Fruit fly (Drosophila melanogaster) whole organism, embryonic: ENCODE data around the gene CG42494.

Experiments
- CG10274 ChIP-seq: fragments of 200-800 bp; sonication (Bioruptor generic); optimal IDR thresholded peaks from 3 replicates; lab custom pipeline; 2017; ENCODE audit warnings: missing biosample characterization, mild to moderate bottlenecking, missing genetic modification characterization
- CG10979 ChIP-seq: fragments of 200-800 bp; sonication (Bioruptor generic); optimal IDR thresholded peaks from 2 replicates; lab custom pipeline; 2018; ENCODE audit warnings: missing biosample characterization, mild to moderate bottlenecking, missing genetic modification characterization, moderate library complexity
- CG11504 ChIP-seq: fragments of 200-800 bp; sonication (Bioruptor generic); optimal IDR thresholded peaks from 3 replicates; lab custom pipeline; 2019; ENCODE audit warnings: missing biosample characterization, mild to moderate bottlenecking, missing genetic modification characterization, moderate library complexity
- CG12155 ChIP-seq: fragments of 200-800 bp; sonication (Bioruptor generic); optimal IDR thresholded peaks from 3 replicates; lab custom pipeline; 2016; ENCODE audit warnings: missing biosample characterization, missing genetic modification characterization
- CG12299 ChIP-seq: fragments of 200-800 bp; sonication (Bioruptor generic); optimal IDR thresholded peaks from 2 replicates; lab custom pipeline; 2018; ENCODE audit warnings: missing biosample characterization, mild to moderate bottlenecking, missing genetic modification characterization
- CG12391 ChIP-seq: fragments of 200-800 bp; sonication (Bioruptor generic); optimal IDR thresholded peaks from 3 replicates; lab custom pipeline; 2018; ENCODE audit warnings: missing biosample characterization, mild to moderate bottlenecking, missing genetic modification characterization, moderate library complexity
- CG13624 ChIP-seq: fragments of 200-800 bp; sonication (Bioruptor generic); optimal IDR thresholded peaks from 2 replicates; lab custom pipeline; 2016; ENCODE audit warnings: missing biosample characterization, missing genetic modification characterization
- CG13775 ChIP-seq: fragments of 200-800 bp; sonication (Bioruptor generic); optimal IDR thresholded peaks from 3 replicates; lab custom pipeline; 2017; ENCODE audit warnings: missing biosample characterization, mild to moderate bottlenecking, missing genetic modification characterization
- CG14014 ChIP-seq: fragments of 200-800 bp; sonication (Bioruptor generic); IDR thresholded peaks from 2 replicates; pipeline ENCODE4 v1.3.6; 2022; ENCODE audit warnings: missing biosample characterization, missing genetic modification characterization
- CG1602 ChIP-seq: fragments of 200-800 bp; sonication (Bioruptor generic); optimal IDR thresholded peaks from 3 replicates; lab custom pipeline; 2016; ENCODE audit warnings: missing biosample characterization, missing genetic modification characterization
- CG17802 ChIP-seq: fragments of 200-800 bp; sonication (Bioruptor generic); optimal IDR thresholded peaks from 2 replicates; lab custom pipeline; 2018; ENCODE audit warnings: missing biosample characterization, mild to moderate bottlenecking, missing genetic modification characterization, moderate library complexity
- CG17829 ChIP-seq: fragments of 200-800 bp; optimal IDR thresholded peaks from 2 replicates; lab custom pipeline; 2019; ENCODE audit warnings: missing biosample characterization, mild to moderate bottlenecking, missing genetic modification characterization, moderate library complexity
- CG18262 ChIP-seq: fragments of 200-800 bp; optimal IDR thresholded peaks from 3 replicates; lab custom pipeline; 2019; ENCODE audit warnings: missing biosample characterization, mild to moderate bottlenecking, missing genetic modification characterization, moderate library complexity
- CG18476 ChIP-seq: fragments of 200-800 bp; sonication (Bioruptor generic); optimal IDR thresholded peaks from 2 replicates; lab custom pipeline; 2016; ENCODE audit warnings: missing biosample characterization, mild to moderate bottlenecking, missing genetic modification characterization
- CG18764 ChIP-seq: fragments of 200-800 bp; sonication (Bioruptor generic); optimal IDR thresholded peaks from 3 replicates; lab custom pipeline; 2016; ENCODE audit warnings: missing biosample characterization, missing genetic modification characterization
- CG2120 ChIP-seq: fragments of 200-800 bp; sonication (Bioruptor generic); optimal IDR thresholded peaks from 3 replicates; lab custom pipeline; 2016; ENCODE audit warnings: missing biosample characterization, missing genetic modification characterization
- CG31224 ChIP-seq: fragments of 200-800 bp; sonication (Bioruptor generic); IDR thresholded peaks from 2 replicates; pipeline ENCODE4 v1.3.6; 2022; ENCODE audit warnings: missing biosample characterization, missing genetic modification characterization
- CG4424 ChIP-seq: fragments of 200-800 bp; sonication (Bioruptor generic); optimal IDR thresholded peaks from 3 replicates; lab custom pipeline; 2016; ENCODE audit warnings: missing biosample characterization, missing genetic modification characterization
- CG7987 ChIP-seq: fragments of 200-800 bp; sonication (Bioruptor generic); optimal IDR thresholded peaks from 2 replicates; lab custom pipeline; 2018; ENCODE audit warnings: missing biosample characterization, mild to moderate bottlenecking, missing genetic modification characterization, moderate library complexity
- CG9727 ChIP-seq: fragments of 200-800 bp; sonication (Bioruptor generic); optimal IDR thresholded peaks from 3 replicates; lab custom pipeline; 2017; ENCODE audit warnings: missing biosample characterization, mild to moderate bottlenecking, missing genetic modification characterization
- CG9932 ChIP-seq: fragments of 200-800 bp; sonication (Bioruptor generic); IDR thresholded peaks from 2 replicates; pipeline ENCODE4 v1.3.6; 2022; ENCODE audit warnings: missing biosample characterization, missing genetic modification characterization
- CTCF ChIP-seq: fragments of 200-800 bp; sonication (Bioruptor generic); optimal IDR thresholded peaks from 2 replicates; lab custom pipeline; 2017; ENCODE audit warnings: missing biosample characterization, mild to moderate bottlenecking, missing genetic modification characterization, moderate library complexity
- Chrac-16 ChIP-seq: fragments of 200-800 bp; sonication (Bioruptor generic); optimal IDR thresholded peaks from 3 replicates; lab custom pipeline; 2016; ENCODE audit warnings: missing biosample characterization, missing genetic modification characterization
- Dip3 ChIP-seq: fragments of 200-800 bp; sonication (Bioruptor generic); optimal IDR thresholded peaks from 3 replicates; lab custom pipeline; 2016; ENCODE audit warnings: missing biosample characterization, missing genetic modification characterization
- Dp ChIP-seq: fragments of 200-800 bp; sonication (Bioruptor generic); optimal IDR thresholded peaks from 2 replicates; lab custom pipeline; 2018; ENCODE audit warnings: missing biosample characterization, mild to moderate bottlenecking, missing genetic modification characterization, moderate library complexity
- Fer2 ChIP-seq: fragments of 200-800 bp; sonication (Bioruptor generic); optimal IDR thresholded peaks from 2 replicates; lab custom pipeline; 2018; ENCODE audit warnings: missing biosample characterization, mild to moderate bottlenecking, missing genetic modification characterization, moderate library complexity
- Hmr ChIP-seq: fragments of 200-800 bp; sonication (Bioruptor generic); optimal IDR thresholded peaks from 3 replicates; lab custom pipeline; 2017; ENCODE audit warnings: mild to moderate bottlenecking, missing biosample characterization, missing genetic modification reagents, missing genetic modification characterization
- Hr51 ChIP-seq, 2 experiments: fragments of 200-800 bp; sonication (Bioruptor generic); optimal IDR thresholded peaks; 2 replicates in 1 of 2; 3 replicates in 1 of 2; lab custom pipeline; 2016 to 2018; ENCODE audit warnings: missing biosample characterization in 2 of 2, missing genetic modification characterization in 2 of 2, mild to moderate bottlenecking in 1 of 2, moderate library complexity in 1 of 2
- MTF-1 ChIP-seq: fragments of 200-800 bp; sonication (Bioruptor generic); optimal IDR thresholded peaks from 2 replicates; lab custom pipeline; 2018; ENCODE audit warnings: missing biosample characterization, mild to moderate bottlenecking, missing genetic modification characterization, borderline replicate concordance
- Mrtf ChIP-seq: fragments of 200-800 bp; sonication (Bioruptor generic); IDR thresholded peaks from 3 replicates; pipeline ENCODE4 v1.3.6; 2022; ENCODE audit warnings: missing biosample characterization, missing genetic modification characterization
- NFAT ChIP-seq: fragments of 200-800 bp; sonication (Bioruptor generic); IDR thresholded peaks from 2 replicates; pipeline ENCODE4 v1.3.6; 2022; ENCODE audit warnings: missing biosample characterization, missing genetic modification characterization
- Xbp1 ChIP-seq: fragments of 200-800 bp; sonication (Bioruptor generic); optimal IDR thresholded peaks from 3 replicates; lab custom pipeline; 2016; ENCODE audit warnings: missing biosample characterization, mild to moderate bottlenecking, missing genetic modification characterization
- Xrp1 ChIP-seq: fragments of 200-800 bp; sonication (Bioruptor generic); IDR thresholded peaks from 2 replicates; pipeline ENCODE4 v1.3.6; 2022; ENCODE audit warnings: missing biosample characterization, missing genetic modification characterization
- amos ChIP-seq: fragments of 200-800 bp; sonication (Bioruptor generic); IDR thresholded peaks from 2 replicates; pipeline ENCODE4 v1.3.6; 2022; ENCODE audit warnings: missing biosample characterization, missing genetic modification characterization; ENCODE audit not compliant: partially characterized antibody
- ap ChIP-seq: fragments of 200-800 bp; sonication (Bioruptor generic); IDR thresholded peaks from 2 replicates; pipeline ENCODE4 v1.3.6; 2022; ENCODE audit warnings: missing biosample characterization, missing genetic modification characterization
- ara ChIP-seq: fragments of 200-800 bp; sonication (Bioruptor generic); IDR thresholded peaks from 2 replicates; pipeline ENCODE4 v1.3.6; 2022; ENCODE audit warnings: missing biosample characterization, missing genetic modification characterization
- bcd ChIP-seq: fragments of 200-800 bp; sonication (Bioruptor generic); optimal IDR thresholded peaks from 2 replicates; lab custom pipeline; 2017; ENCODE audit warnings: missing biosample characterization, mild to moderate bottlenecking, missing genetic modification characterization
- cg ChIP-seq: fragments of 200-800 bp; sonication (Bioruptor generic); optimal IDR thresholded peaks from 3 replicates; lab custom pipeline; 2019; ENCODE audit warnings: missing biosample characterization, mild to moderate bottlenecking, missing genetic modification characterization, moderate library complexity
- emc ChIP-seq: fragments of 200-800 bp; sonication (Bioruptor generic); optimal IDR thresholded peaks from 2 replicates; lab custom pipeline; 2016; ENCODE audit warnings: missing biosample characterization, missing genetic modification characterization
- eyg ChIP-seq: fragments of 200-800 bp; sonication (Bioruptor generic); optimal IDR thresholded peaks from 3 replicates; lab custom pipeline; 2016; ENCODE audit warnings: missing biosample characterization, missing genetic modification characterization
- fru ChIP-seq: fragments of >200 bp; optimal IDR thresholded peaks from 2 replicates; lab custom pipeline; 2017
- inv ChIP-seq: fragments of 200-800 bp; sonication (Bioruptor generic); IDR thresholded peaks from 2 replicates; pipeline ENCODE4 v1.3.6; 2022; ENCODE audit warnings: missing biosample characterization, missing genetic modification characterization; ENCODE audit not compliant: partially characterized antibody
- lab ChIP-seq: fragments of 200-800 bp; sonication (Bioruptor generic); optimal IDR thresholded peaks from 3 replicates; lab custom pipeline; 2017; ENCODE audit warnings: missing biosample characterization, missing genetic modification characterization, mild to moderate bottlenecking, moderate library complexity, missing genetic modification reagents
- nerfin-2 ChIP-seq: fragments of 200-800 bp; sonication (Bioruptor generic); IDR thresholded peaks from 2 replicates; pipeline ENCODE4 v1.3.6; 2022; ENCODE audit warnings: missing biosample characterization, missing genetic modification characterization; ENCODE audit not compliant: partially characterized antibody
- nom ChIP-seq: fragments of 200-800 bp; sonication (Bioruptor generic); optimal IDR thresholded peaks from 2 replicates; lab custom pipeline; 2017; ENCODE audit warnings: missing biosample characterization, missing genetic modification characterization, mild to moderate bottlenecking, moderate library complexity, missing genetic modification reagents
- p53 ChIP-seq: fragments of 200-800 bp; sonication (Bioruptor generic); optimal IDR thresholded peaks from 2 replicates; lab custom pipeline; 2016; ENCODE audit warnings: missing biosample characterization, missing genetic modification characterization
- pb ChIP-seq: fragments of 200-800 bp; sonication (Bioruptor generic); optimal IDR thresholded peaks from 3 replicates; lab custom pipeline; 2016; ENCODE audit warnings: missing biosample characterization, missing genetic modification characterization
- row ChIP-seq: fragments of 200-800 bp; sonication (Bioruptor generic); IDR thresholded peaks from 3 replicates; pipeline ENCODE4 v1.3.6; 2022; ENCODE audit warnings: missing biosample characterization, missing genetic modification characterization
- tll ChIP-seq, 2 experiments: fragments of 200-800 bp in 1 of 2; fragments of >200 bp in 1 of 2; sonication (Bioruptor generic) in 1 of 2; optimal IDR thresholded peaks; 2 replicates each; lab custom pipeline; 2017 to 2019; ENCODE audit warnings: missing biosample characterization in 2 of 2, missing genetic modification characterization in 2 of 2, mild to moderate bottlenecking in 1 of 2, moderate library complexity in 1 of 2
- unc-4 ChIP-seq: fragments of 200-800 bp; sonication (Bioruptor generic); IDR thresholded peaks from 2 replicates; pipeline ENCODE4 v1.3.6; 2022; ENCODE audit warnings: missing biosample characterization, missing genetic modification characterization; ENCODE audit not compliant: partially characterized antibody

The CG42494 gene

DNA sequence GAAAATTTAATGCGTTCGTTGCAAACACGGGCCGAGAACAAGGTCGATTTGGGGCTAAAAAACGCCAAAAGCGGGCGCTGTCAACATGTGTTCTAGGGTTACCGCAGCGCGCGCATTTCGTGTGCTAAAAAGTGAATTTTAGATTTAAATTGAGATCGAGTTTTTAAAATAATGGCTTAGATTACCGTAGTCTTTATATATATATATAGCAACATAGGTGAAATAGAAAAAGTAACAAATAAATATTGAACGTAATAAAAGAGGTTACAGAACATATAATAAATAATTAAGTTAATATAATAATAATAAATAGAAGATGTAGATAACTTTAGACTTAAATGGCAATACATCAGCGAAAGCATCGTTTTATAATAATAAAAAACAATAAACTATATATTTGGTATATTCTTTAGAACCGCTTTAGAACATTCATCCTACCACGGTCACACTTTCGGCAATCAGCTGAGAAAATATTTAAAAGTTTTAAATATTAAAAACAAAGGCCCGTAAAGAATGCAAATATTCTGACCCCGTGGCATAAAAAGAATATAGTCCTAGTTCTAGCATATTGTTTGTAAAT lies 40.7 kb upstream of the CG42494 start, which contains the start of the genes CG11537 and Alg2 (continued):
- peak; percentile 23; the same call in 1 of the 2 replicates for TF ChIP-seq ap (GFP tag; lab: Robert Waterston, UW)
- TF ChIP-seq CG4424 (GFP tag; lab: Kevin White, UChicago) = peak; percentile 11
- TF ChIP-seq CG12299 (tag; lab: Kevin White, UChicago) = no peak
- no peak for TF ChIP-seq Mrtf (GFP tag; lab: Robert Waterston, UW)
- TF ChIP-seq CG17829 = peak; percentile 44
- no peak for TF ChIP-seq CTCF
- TF ChIP-seq CG13624 (GFP tag; lab: Kevin White, UChicago) = peak; percentile 35
- no peak for TF ChIP-seq emc (GFP tag; lab: Kevin White, UChicago)
- no peak for TF ChIP-seq eyg (GFP tag; lab: Kevin White, UChicago)
- peak; percentile 61 for TF ChIP-seq CG9932 (GFP tag; lab: Robert Waterston, UW)
- no peak for TF ChIP-seq Chrac-16 (GFP tag; lab: Kevin White, UChicago)
- TF ChIP-seq CG10979 = peak; percentile 13
- no peak for TF ChIP-seq CG7987 (GFP tag; lab: Kevin White, UChicago)
- TF ChIP-seq row (GFP tag; lab: Robert Waterston, UW) = peak; percentile 62; the same call in 2 of the 3 replicates
- TF ChIP-seq inv (GFP tag; lab: Robert Waterston, UW) = no peak
- no peak for TF ChIP-seq unc-4
- no peak for TF ChIP-seq nerfin-2 (GFP tag; lab: Robert Waterston, UW)
- peak; percentile 15 for TF ChIP-seq bcd
- no peak for TF ChIP-seq tll (GFP tag; optimal IDR thresholded peaks at IDR 0.05; lab: Kevin White, UChicago)
- TF ChIP-seq CG13775 (GFP tag; lab: Kevin White, UChicago) = peak; percentile 25
- peak; percentile 28 for TF ChIP-seq CG12155 (GFP tag; lab: Kevin White, UChicago)
- TF ChIP-seq Xrp1 (GFP tag; lab: Robert Waterston, UW) = peak; percentile 17; the same call in 1 of the 2 replicates
- no peak for TF ChIP-seq nom (GFP tag; lab: Kevin White, UChicago)
- TF ChIP-seq CG18476 = peak; percentile 12
- TF ChIP-seq Dip3 (GFP tag; lab: Kevin White, UChicago) = no peak
- TF ChIP-seq fru (lab: Kevin White, UChicago) = no peak
- TF ChIP-seq NFAT (GFP tag; lab: Robert Waterston, UW) = peak; percentile 23; the same call in 1 of the 2 replicates
- no peak for TF ChIP-seq CG18764 (GFP tag; lab: Kevin White, UChicago)
- peak; percentile 34 for TF ChIP-seq Xbp1 (GFP tag; lab: Kevin White, UChicago)
- peak; percentile 36 for TF ChIP-seq CG2120 (GFP tag; lab: Kevin White, UChicago)
- no peak for TF ChIP-seq MTF-1 (GFP tag; lab: Kevin White, UChicago)
- no peak for TF ChIP-seq ara
- TF ChIP-seq CG11504 (tag; lab: Kevin White, UChicago) = peak; percentile 70
- no peak for TF ChIP-seq cg (GFP tag; lab: Kevin White, UChicago)
- peak; percentile 59 for TF ChIP-seq lab (GFP tag; lab: Kevin White, UChicago)
- no peak for TF ChIP-seq CG14014 (GFP tag; lab: Robert Waterston, UW)
- TF ChIP-seq CG17802 (tag; lab: Kevin White, UChicago) = peak; percentile 49
- TF ChIP-seq CG10274 = no peak
- TF ChIP-seq Hr51 (GFP tag; optimal IDR thresholded peaks at IDR 0.05; lab: Kevin White, UChicago) = peak in 1 of 2 experiments; percentile 14
- TF ChIP-seq Hmr = no peak
- no peak for TF ChIP-seq p53 (GFP tag; lab: Kevin White, UChicago)
- TF ChIP-seq Dp (GFP tag; lab: Kevin White, UChicago) = peak; percentile 29
- peak; percentile 45 for TF ChIP-seq CG18262 (tag; lab: Kevin White, UChicago)
- TF ChIP-seq CG31224 (GFP tag; lab: Robert Waterston, UW) = no peak
- peak; percentile 28; the same call in 1 of the 2 replicates for TF ChIP-seq amos (GFP tag; lab: Robert Waterston, UW)
- TF ChIP-seq CG1602 (GFP tag; lab: Kevin White, UChicago) = peak; percentile 7
- peak; percentile 39 for TF ChIP-seq CG9727 (GFP tag; lab: Kevin White, UChicago)
- no peak for TF ChIP-seq pb (GFP tag; lab: Kevin White, UChicago)
- TF ChIP-seq CG12391 = peak; percentile 47
- peak; percentile 4 for TF ChIP-seq Fer2 (tag; lab: Kevin White, UChicago)
